Worm (Caenorhabditis elegans) whole organism, dauer: ENCODE measurements around the gene B0244.15.

Experiments
- unc-62 ChIP-seq: sonication (generic microtip); optimal IDR thresholded peaks from 2 replicates; lab custom pipeline; 2017; ENCODE audit warnings: missing biosample characterization, missing genetic modification reagents, missing genetic modification characterization

B0244.15 gene

ce11 chrIII:5743084-5743483, at the start of gene B0244.15:
B0244.15 (plus strand) TSS chrIII:5743384.
- no peak for TF ChIP-seq unc-62

DNA sequence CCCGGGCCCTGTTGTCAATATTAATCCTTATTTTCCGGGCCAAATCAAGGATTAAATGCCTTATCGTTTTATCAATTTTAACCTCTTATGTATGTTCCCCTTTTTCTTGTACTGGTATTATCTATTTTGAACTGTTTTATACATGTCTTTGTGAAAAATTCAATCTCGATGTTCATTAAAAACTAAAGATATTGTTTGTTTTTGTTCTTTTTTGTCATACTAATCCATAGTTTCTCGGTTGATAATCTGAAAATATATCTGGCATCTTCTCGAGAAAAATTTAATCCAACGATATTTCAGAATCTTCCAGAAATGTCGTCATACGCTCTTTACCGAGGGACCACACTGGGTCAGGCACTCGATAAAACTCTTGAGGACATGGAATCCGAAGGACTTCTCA, 49.4 kb upstream of the B0244.15 start, which contains the start of gene B0336.13:
TSS of gene B0336.13 (plus strand) at position 301 of the 400 bp plus-strand sequence.
- TF ChIP-seq unc-62: no peak

DNA sequence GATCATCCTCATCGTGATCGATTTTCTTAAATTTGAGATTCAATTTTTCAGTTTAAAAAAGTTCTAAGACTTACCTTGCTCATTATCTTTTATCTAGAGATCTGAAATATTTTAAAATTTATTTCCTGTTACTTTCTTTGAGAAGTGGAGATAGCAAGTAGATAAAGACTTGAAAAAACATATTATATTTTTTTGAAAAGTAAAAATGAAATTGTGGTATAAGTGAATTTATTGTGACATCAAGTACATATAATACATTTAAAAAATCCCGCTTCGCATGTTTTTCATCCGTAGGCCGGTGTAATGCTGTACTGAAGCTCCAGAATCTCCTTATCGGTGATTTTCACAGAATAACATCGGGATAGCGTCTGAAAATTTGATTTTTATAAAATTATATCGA, 45.9 kb upstream of the B0244.15 start, which contains the start of gene B0336.7:
TSS of gene B0336.7 (minus strand) at position 101 of the 400 bp plus-strand sequence.
- no peak for TF ChIP-seq unc-62

DNA sequence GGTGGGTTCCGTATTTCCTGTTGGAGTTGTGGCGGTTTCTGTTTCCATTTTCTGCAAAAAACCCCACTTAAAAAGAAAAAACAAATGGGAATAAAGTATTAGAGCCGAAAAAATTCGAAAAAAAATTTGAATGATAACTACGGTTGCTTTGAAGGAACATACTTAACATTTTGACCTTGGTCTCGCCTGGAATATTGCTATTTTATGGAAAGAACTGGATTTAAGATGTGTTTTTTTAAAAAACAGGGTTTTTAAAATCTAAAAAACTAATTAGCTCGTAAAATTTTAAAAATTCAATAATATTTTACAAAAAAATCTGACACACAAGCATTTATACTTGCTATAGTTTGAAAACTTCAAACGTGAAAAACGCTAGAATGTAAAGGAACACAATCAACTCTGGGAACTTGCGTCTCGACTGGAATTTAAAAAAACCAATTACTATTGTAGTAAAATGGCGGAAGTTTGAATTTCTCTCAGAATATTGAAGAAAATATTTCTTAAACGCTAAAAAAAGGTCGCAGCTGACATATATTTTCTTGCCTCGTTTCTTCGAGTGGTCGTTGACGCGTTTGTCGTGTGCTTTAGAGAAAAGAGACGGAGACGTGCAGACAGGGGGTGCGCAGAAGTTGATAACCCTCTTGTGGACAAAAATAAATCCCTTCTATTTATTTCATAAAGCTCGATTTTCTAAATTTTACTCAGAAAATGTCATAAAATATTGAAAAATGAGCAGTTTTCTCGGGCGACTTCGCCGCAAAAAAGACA, 45.0 kb upstream of the B0244.15 start, which contains the start of the genes lgg-3 and rgs-5:
TSS of gene lgg-3 (minus strand) at position 51 of the 768 bp plus-strand sequence.
TSS of gene rgs-5 (plus strand) at position 593 of the 768 bp plus-strand sequence.
- TF ChIP-seq unc-62: no peak

DNA sequence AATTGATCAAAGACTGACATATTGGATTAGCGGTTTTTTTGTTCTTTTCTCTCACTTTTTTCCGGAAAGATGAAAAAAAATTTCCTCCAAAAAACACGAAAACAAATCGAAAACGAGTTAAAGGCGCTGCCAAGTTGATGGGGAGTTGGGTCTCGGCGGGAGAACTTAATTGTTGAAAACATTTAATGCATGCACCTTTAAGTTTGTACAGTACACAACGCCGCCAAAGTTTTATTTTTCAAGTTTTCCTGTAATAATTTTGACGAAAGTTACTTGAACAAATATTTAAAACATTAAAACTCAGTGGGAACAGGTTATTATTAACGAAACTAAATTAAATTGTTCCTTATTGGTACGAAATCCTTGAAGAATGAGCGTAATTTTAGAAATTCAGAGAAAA, 41.7 kb upstream of the B0244.15 start:
- no peak for TF ChIP-seq unc-62

ce11 chrIII:5705228-5705888, 37.8 kb upstream of the B0244.15 start, which contains the start of gene swp-1:
swp-1 (minus strand) TSS chrIII:5705525.
- no peak for TF ChIP-seq unc-62

DNA sequence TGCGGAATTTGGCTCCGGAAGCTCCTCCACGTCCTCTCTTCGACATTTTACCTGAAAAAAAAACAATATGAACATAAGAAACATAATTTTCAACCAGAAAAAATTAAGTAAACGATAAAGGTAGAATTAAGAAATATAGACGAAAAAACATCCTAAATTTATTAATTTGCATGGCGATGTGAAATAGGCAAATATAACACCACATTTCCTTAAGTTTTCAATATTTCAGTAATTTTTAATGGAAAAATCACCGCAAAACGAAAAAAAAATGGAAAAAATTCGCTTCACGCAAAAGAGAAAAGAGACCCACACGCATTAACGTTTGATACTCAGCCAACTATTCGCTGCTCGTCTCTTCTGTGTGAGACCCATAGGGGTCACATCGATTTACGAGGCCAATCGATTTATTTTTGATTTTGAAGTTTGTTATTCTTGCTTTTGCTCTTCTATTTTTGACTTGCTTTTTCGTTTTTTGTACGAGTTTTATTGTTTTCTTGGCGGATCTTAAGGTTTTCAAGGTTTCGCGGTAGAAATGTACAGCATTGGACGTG, 37.0 kb upstream of the B0244.15 start, which contains the start of gene rpl-23:
TSS of gene rpl-23 (minus strand) at position 51 of the 551 bp plus-strand sequence.
- no peak for TF ChIP-seq unc-62

DNA sequence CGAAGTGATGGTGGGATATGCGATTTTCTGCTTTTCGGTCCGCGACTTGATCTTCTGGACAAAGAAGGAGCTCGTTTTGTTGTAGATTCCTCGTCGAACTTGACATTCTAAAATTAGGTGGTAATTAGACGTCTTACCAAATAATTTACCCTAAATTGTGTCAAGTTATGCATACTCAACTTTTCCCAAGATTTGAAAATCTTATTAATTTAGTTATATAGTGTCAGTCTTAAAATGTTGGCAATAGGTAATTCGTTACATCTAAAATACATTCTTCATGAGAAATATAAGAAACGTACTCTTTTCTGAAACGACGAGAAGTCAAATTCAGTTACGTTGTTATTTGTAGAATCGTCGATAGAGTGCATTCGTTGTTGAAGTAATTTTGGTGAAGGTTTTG, 35.6 kb upstream of the B0244.15 start:
- TF ChIP-seq unc-62: no peak

- TF ChIP-seq unc-62: no peak
These were observed 35.2 kb upstream of the B0244.15 start for ce11 chrIII:5708024-5708423.

DNA sequence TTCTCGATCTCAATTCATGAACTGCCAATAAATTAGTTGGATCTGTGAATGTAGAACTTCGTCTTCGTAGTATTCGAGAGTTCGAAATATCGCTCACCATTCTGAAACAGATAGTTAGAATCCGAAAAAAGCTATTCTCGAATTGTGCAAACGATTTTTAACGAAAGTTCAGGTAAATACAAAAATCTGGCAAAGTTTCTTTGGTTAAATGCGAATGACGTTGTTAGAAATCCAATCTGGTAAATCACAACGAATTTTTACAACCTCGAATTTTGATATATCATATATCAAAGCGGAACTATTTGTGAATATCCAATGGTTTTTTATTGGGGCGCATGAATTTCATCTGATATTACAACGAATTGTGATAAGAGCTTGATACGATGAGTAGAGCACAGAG, 34.0 kb upstream of the B0244.15 start, which contains the start of gene hpo-28:
TSS of gene hpo-28 (minus strand) at position 101 of the 400 bp plus-strand sequence.
- no peak for TF ChIP-seq unc-62

DNA sequence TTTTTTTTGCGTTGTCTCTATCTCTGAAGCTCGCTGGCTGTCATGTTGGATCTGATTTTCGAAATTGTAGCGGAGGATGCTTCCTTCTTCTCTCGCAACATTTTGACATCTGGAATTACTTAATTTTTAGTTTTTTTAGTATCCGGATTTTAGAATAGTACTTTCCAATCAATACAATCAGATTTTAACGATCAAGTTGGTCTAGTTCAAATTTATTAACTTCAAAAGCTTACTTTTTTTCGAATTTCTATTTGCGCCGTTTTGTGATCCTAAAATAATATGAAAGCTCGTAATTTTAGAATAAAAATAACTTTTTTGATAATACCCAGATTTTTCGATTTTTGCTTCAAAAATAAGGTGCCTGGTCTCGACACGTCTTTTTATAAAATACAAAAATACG, 33.1 kb upstream of the B0244.15 start, which contains the start of gene B0336.12:
TSS of gene B0336.12 (minus strand) at position 101 of the 400 bp plus-strand sequence.
- no peak for TF ChIP-seq unc-62

DNA sequence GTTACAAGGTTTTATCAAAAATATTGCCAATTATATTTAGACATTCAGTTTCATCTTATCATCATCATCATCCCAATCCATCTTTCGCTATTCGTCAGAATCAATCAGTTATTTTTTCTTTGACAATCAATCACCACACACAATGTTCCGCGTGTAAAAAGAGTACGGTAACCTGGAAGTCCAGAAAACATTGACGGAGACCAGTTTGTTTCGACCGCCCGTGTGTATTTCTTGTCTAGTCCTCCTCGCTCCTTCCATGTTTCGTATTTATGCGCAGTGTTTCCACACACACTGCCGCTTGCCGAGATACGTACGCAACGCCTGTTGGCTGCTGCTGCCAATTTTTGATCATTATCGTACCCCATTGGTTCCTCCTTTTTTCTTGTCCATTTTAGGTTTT, 32.5 kb upstream of the B0244.15 start:
- TF ChIP-seq unc-62: no peak

DNA sequence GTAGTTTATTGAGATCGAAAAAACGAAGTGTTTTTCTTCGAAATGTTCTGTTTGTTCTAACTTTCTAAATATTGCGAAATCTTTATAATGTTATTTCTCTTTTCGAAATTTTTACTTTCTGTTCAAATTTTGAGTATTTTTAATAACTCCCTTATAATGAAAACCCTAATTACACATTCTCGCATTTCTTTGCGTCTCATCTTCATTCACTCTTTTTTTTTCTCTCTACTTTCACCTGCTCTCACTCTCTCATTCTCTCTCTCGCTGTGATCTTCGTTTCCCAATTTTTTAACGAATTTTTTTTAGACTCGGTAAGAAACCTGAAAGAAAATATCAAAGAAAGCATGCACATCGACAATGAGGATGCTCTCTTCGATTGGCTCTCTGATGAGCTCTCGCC, 31.9 kb upstream of the B0244.15 start, which contains the start of gene rbm-26:
TSS of gene rbm-26 (plus strand) at position 301 of the 400 bp plus-strand sequence.
- TF ChIP-seq unc-62: no peak

- no peak for TF ChIP-seq unc-62
These were observed 31.1 kb upstream of the B0244.15 start for ce11 chrIII:5711881-5712643.

ce11 chrIII:5714230-5714983, 28.8 kb upstream of the B0244.15 start, which contains the start of gene arf-1:
arf-1 (plus strand) TSS chrIII:5714886.
- no peak for TF ChIP-seq unc-62
